Worm (Caenorhabditis elegans) whole organism, L4 larva: ENCODE results near the gene dph-2.

ENCODE experiments used
- F10B5.3 ChIP-seq: sonication (generic microtip); optimal IDR thresholded peaks from 2 replicates; lab custom pipeline; 2016; ENCODE audit warnings: mild to moderate bottlenecking, missing genetic modification characterization, missing compliant biosample characterization
- F37D6.2 ChIP-seq: sonication (generic microtip); optimal IDR thresholded peaks from 2 replicates; lab custom pipeline; 2016; ENCODE audit warnings: mild to moderate bottlenecking, missing genetic modification characterization, missing compliant biosample characterization
- T20F7.1 ChIP-seq: fragments of 200-800 bp; sonication (Bioruptor generic); optimal IDR thresholded peaks from 2 replicates; lab custom pipeline; 2018; ENCODE audit warnings: mild to moderate bottlenecking, missing genetic modification characterization, missing compliant biosample characterization
- Y48G9A.11 ChIP-seq: fragments of 200-800 bp; sonication (Bioruptor generic); IDR thresholded peaks from 2 replicates; pipeline ENCODE4 v1.3.6; 2022; ENCODE audit warnings: missing genetic modification reagents, missing genetic modification characterization, missing compliant biosample characterization
- ZK337.2 ChIP-seq: fragments of 200-800 bp; sonication (Bioruptor generic); IDR thresholded peaks from 2 replicates; pipeline ENCODE4 v1.3.6; 2022; ENCODE audit warnings: missing genetic modification reagents, missing genetic modification characterization, missing compliant biosample characterization
- aha-1 ChIP-seq: fragments of 150-350 bp; peaks from one replicate; lab custom pipeline; 2014; ENCODE audit warnings: missing biosample characterization, missing genetic modification characterization
- ama-1 ChIP-seq: fragments of 150-350 bp; optimal IDR thresholded peaks from 2 replicates; lab custom pipeline; 2014; ENCODE audit warnings: inconsistent platforms, mixed read lengths
- arid-1 ChIP-seq: fragments of 200-800 bp; sonication (Bioruptor generic); conservative IDR thresholded peaks from 2 replicates; pipeline ENCODE4 v1.3.6; 2022; ENCODE audit warnings: missing genetic modification reagents, missing genetic modification characterization, missing compliant biosample characterization
- attf-4 ChIP-seq: sonication (generic microtip); optimal IDR thresholded peaks from 3 replicates; lab custom pipeline; 2017; ENCODE audit warnings: missing biosample characterization, missing genetic modification characterization
- ceh-20 ChIP-seq: fragments of 200-800 bp; sonication (Bioruptor generic); IDR thresholded peaks from 2 replicates; pipeline ENCODE4 v1.3.6; 2022; ENCODE audit warnings: missing genetic modification reagents, missing genetic modification characterization, missing compliant biosample characterization
- ceh-28 ChIP-seq: fragments of 150-350 bp; optimal IDR thresholded peaks from 2 replicates; lab custom pipeline; 2014; ENCODE audit warnings: missing biosample characterization, missing genetic modification reagents, missing genetic modification characterization
- ces-1 ChIP-seq: fragments of 150-350 bp; sonication (generic microtip); optimal IDR thresholded peaks from 4 replicates; lab custom pipeline; 2014; ENCODE audit warnings: missing biosample characterization, missing genetic modification reagents, missing genetic modification characterization
- ctbp-1 ChIP-seq: fragments of 200-800 bp; sonication (Bioruptor generic); IDR thresholded peaks from 2 replicates; pipeline ENCODE4 v1.3.6; 2022; ENCODE audit warnings: missing genetic modification reagents, missing genetic modification characterization, missing compliant biosample characterization
- dpl-1 ChIP-seq: fragments of 150-350 bp; optimal IDR thresholded peaks from 2 replicates; lab custom pipeline; 2014; ENCODE audit warnings: missing biosample characterization, missing genetic modification reagents, missing genetic modification characterization
- dve-1 ChIP-seq: sonication (generic microtip); optimal IDR thresholded peaks from 2 replicates; lab custom pipeline; 2017; ENCODE audit warnings: antibody characterized with exemption, mild to moderate bottlenecking, missing genetic modification characterization, missing compliant biosample characterization; ENCODE audit not compliant: insufficient read depth
- egl-27 ChIP-seq: sonication (generic microtip); optimal IDR thresholded peaks from 3 replicates; lab custom pipeline; 2017; ENCODE audit warnings: missing biosample characterization, missing genetic modification reagents, missing genetic modification characterization
- fkh-10 ChIP-seq: fragments of 150-350 bp; optimal IDR thresholded peaks from 2 replicates; lab custom pipeline; 2014; ENCODE audit warnings: missing biosample characterization, missing genetic modification reagents, missing genetic modification characterization
- fos-1 ChIP-seq: fragments of 150-350 bp; optimal IDR thresholded peaks from 2 replicates; lab custom pipeline; 2014; ENCODE audit warnings: missing biosample characterization, missing genetic modification characterization
- gei-8 ChIP-seq: fragments of 200-800 bp; sonication (Bioruptor generic); optimal IDR thresholded peaks from 2 replicates; lab custom pipeline; 2018; ENCODE audit warnings: mild to moderate bottlenecking, missing genetic modification characterization, missing compliant biosample characterization
- hif-1 ChIP-seq, 2 experiments: sonication (generic microtip); optimal IDR thresholded peaks; 2 replicates each; lab custom pipeline; 2016 to 2017; ENCODE audit warnings: missing compliant biosample characterization in 2 of 2, missing genetic modification characterization in 2 of 2, missing genetic modification reagents in 2 of 2, missing genotype in 2 of 2, mild to moderate bottlenecking in 1 of 2
- hlh-11 ChIP-seq: fragments of 200-800 bp; sonication (Bioruptor generic); optimal IDR thresholded peaks from 2 replicates; lab custom pipeline; 2018; ENCODE audit warnings: mild to moderate bottlenecking, missing genetic modification characterization, missing compliant biosample characterization
- hlh-30 ChIP-seq: sonication (generic microtip); optimal IDR thresholded peaks from 2 replicates; lab custom pipeline; 2017; ENCODE audit warnings: antibody characterized with exemption, mild to moderate bottlenecking, missing genetic modification characterization, missing compliant biosample characterization; ENCODE audit not compliant: insufficient read depth
- jun-1 ChIP-seq: fragments of 150-350 bp; optimal IDR thresholded peaks from 2 replicates; lab custom pipeline; 2014; ENCODE audit warnings: missing biosample characterization, missing genetic modification reagents, missing genetic modification characterization
- lin-1 ChIP-seq: fragments of 200-800 bp; sonication (Bioruptor generic); IDR thresholded peaks from 2 replicates; pipeline ENCODE4 v1.3.6; 2022; ENCODE audit warnings: missing genetic modification reagents, missing genetic modification characterization, missing compliant biosample characterization
- lin-29 ChIP-seq: fragments of 200-800 bp; sonication (Bioruptor generic); IDR thresholded peaks from 2 replicates; pipeline ENCODE4 v1.3.6; 2022; ENCODE audit warnings: missing genetic modification reagents, missing genetic modification characterization, missing compliant biosample characterization
- lin-39 ChIP-seq: fragments of 150-350 bp; optimal IDR thresholded peaks from 2 replicates; lab custom pipeline; 2014; ENCODE audit warnings: missing biosample characterization, missing genetic modification reagents, missing genetic modification characterization
- madf-5 ChIP-seq, 2 experiments: fragments of 200-800 bp; sonication (Bioruptor generic); IDR thresholded peaks; 2 replicates each; pipeline ENCODE4 v1.3.6; 2022; ENCODE audit warnings: missing compliant biosample characterization in 2 of 2, missing genetic modification characterization in 2 of 2
- mes-2 ChIP-seq: sonication (generic microtip); optimal IDR thresholded peaks from 2 replicates; lab custom pipeline; 2016; ENCODE audit warnings: missing genotype, mild to moderate bottlenecking, missing genetic modification characterization, missing compliant biosample characterization; ENCODE audit not compliant: poor library complexity, severe bottlenecking
- nhr-11 ChIP-seq: fragments of 150-350 bp; optimal IDR thresholded peaks from 2 replicates; lab custom pipeline; 2014; ENCODE audit warnings: missing biosample characterization, missing genetic modification characterization
- nhr-42 ChIP-seq: fragments of 200-800 bp; sonication (Bioruptor generic); IDR thresholded peaks from 2 replicates; pipeline ENCODE4 v1.3.6; 2022; ENCODE audit warnings: missing genetic modification characterization, missing compliant biosample characterization
- nhr-6 ChIP-seq: fragments of 150-350 bp; optimal IDR thresholded peaks from 2 replicates; lab custom pipeline; 2014; ENCODE audit warnings: missing biosample characterization, missing genetic modification characterization
- nhr-77 ChIP-seq: fragments of 150-350 bp; optimal IDR thresholded peaks from 2 replicates; lab custom pipeline; 2014; ENCODE audit warnings: missing biosample characterization, missing genetic modification characterization
- pqm-1 ChIP-seq: sonication (generic microtip); optimal IDR thresholded peaks from 2 replicates; lab custom pipeline; 2017; ENCODE audit warnings: missing biosample characterization, missing genetic modification characterization
- sdz-12 ChIP-seq: fragments of 200-800 bp; sonication (Bioruptor generic); optimal IDR thresholded peaks from 2 replicates; lab custom pipeline; 2018; ENCODE audit warnings: mild to moderate bottlenecking, missing genetic modification characterization, missing compliant biosample characterization
- skn-1 ChIP-seq: fragments of 150-350 bp; optimal IDR thresholded peaks from 2 replicates; lab custom pipeline; 2014; ENCODE audit warnings: missing biosample characterization, missing genetic modification characterization
- tag-97 ChIP-seq: fragments of 200-800 bp; sonication (Bioruptor generic); IDR thresholded peaks from 2 replicates; pipeline ENCODE4 v1.3.6; 2022; ENCODE audit warnings: missing genetic modification characterization, missing compliant biosample characterization
- unc-130 ChIP-seq: sonication (generic microtip); optimal IDR thresholded peaks from 2 replicates; lab custom pipeline; 2016; ENCODE audit warnings: missing genetic modification reagents, missing genetic modification characterization, missing compliant biosample characterization
- unc-62 ChIP-seq, 3 experiments: fragments of 150-350 bp in 1 of 3; sonication (generic microtip); optimal IDR thresholded peaks in 2 of 3; peaks in 1 of 3; 1 replicate in 1 of 3; 2 replicates in 2 of 3; lab custom pipeline; 2014 to 2017; ENCODE audit warnings: missing biosample characterization in 3 of 3, missing genetic modification characterization in 3 of 3, missing genetic modification reagents in 3 of 3, missing genotype in 1 of 3
- zag-1 ChIP-seq: fragments of 150-350 bp; optimal IDR thresholded peaks from 2 replicates; lab custom pipeline; 2014; ENCODE audit warnings: missing biosample characterization, missing genetic modification characterization
- ztf-11 ChIP-seq: fragments of 150-350 bp; optimal IDR thresholded peaks from 2 replicates; lab custom pipeline; 2014; ENCODE audit warnings: missing biosample characterization, missing genetic modification characterization

Gene dph-2

ce11 chrII:10714262-10714933 is at the start of gene dph-2, which contains the start of gene C09G5.7:
Gene dph-2, minus strand, starts transcription at chrII:10714297.
Gene C09G5.7, plus strand, starts transcription at chrII:10714883.
- TF ChIP-seq mes-2 (tag; lab: Kevin White, UChicago) = peak; percentile 89
- TF ChIP-seq ces-1 (GFP tag; lab: Kevin White, UChicago) = no peak
- no peak for TF ChIP-seq nhr-6 (tag; lab: Kevin White, UChicago)
- TF ChIP-seq ceh-20 (GFP tag; lab: Robert Waterston, UW) = no peak
- TF ChIP-seq hlh-30 (tag; lab: Kevin White, UChicago) = no peak
- no peak for TF ChIP-seq gei-8 (GFP tag; lab: Kevin White, UChicago)
- TF ChIP-seq nhr-11 (tag; lab: Kevin White, UChicago) = no peak
- TF ChIP-seq egl-27 (tag; lab: Kevin White, UChicago) = no peak
- no peak for TF ChIP-seq ceh-28 (tag; lab: Kevin White, UChicago)
- no peak for TF ChIP-seq madf-5 (GFP tag; IDR thresholded peaks at IDR 0.05; lab: Robert Waterston, UW)
- TF ChIP-seq unc-130 (GFP tag; lab: Kevin White, UChicago) = peak; percentile 53
- peak in 1 of 2 experiments; percentile 80 for TF ChIP-seq unc-62 (GFP tag; optimal IDR thresholded peaks at IDR 0.05 in 1 of 2; lab: Kevin White, UChicago)
- no peak for TF ChIP-seq unc-62 (tag; optimal IDR thresholded peaks at IDR 0.05; lab: Kevin White, UChicago)
- no peak for TF ChIP-seq pqm-1 (tag; lab: Kevin White, UChicago)
- no peak for TF ChIP-seq arid-1
- TF ChIP-seq hif-1 (tag; optimal IDR thresholded peaks at IDR 0.05; lab: Kevin White, UChicago) = no peak
- no peak for TF ChIP-seq dve-1
- no peak for TF ChIP-seq fos-1
- no peak for TF ChIP-seq nhr-42 (GFP tag; lab: Robert Waterston, UW)
- no peak for TF ChIP-seq F37D6.2 (tag; lab: Kevin White, UChicago)
- no peak for TF ChIP-seq sdz-12 (GFP tag; lab: Kevin White, UChicago)
- TF ChIP-seq attf-4 = no peak
- TF ChIP-seq ztf-11 = no peak
- TF ChIP-seq ama-1 (lab: Kevin White, UChicago) = no peak
- no peak for TF ChIP-seq zag-1 (tag; lab: Kevin White, UChicago)
- no peak for TF ChIP-seq tag-97 (GFP tag; lab: Robert Waterston, UW)
- TF ChIP-seq ZK337.2 (GFP tag; lab: Robert Waterston, UW) = no peak
- peak; percentile 85 for TF ChIP-seq dpl-1
- TF ChIP-seq lin-1 (GFP tag; lab: Robert Waterston, UW) = no peak
- TF ChIP-seq lin-29 (GFP tag; lab: Robert Waterston, UW) = no peak
- no peak for TF ChIP-seq hlh-11 (tag; lab: Kevin White, UChicago)
- TF ChIP-seq nhr-77 (tag; lab: Kevin White, UChicago) = no peak
- TF ChIP-seq jun-1 = no peak
- TF ChIP-seq F10B5.3 (tag; lab: Kevin White, UChicago) = no peak

DNA sequence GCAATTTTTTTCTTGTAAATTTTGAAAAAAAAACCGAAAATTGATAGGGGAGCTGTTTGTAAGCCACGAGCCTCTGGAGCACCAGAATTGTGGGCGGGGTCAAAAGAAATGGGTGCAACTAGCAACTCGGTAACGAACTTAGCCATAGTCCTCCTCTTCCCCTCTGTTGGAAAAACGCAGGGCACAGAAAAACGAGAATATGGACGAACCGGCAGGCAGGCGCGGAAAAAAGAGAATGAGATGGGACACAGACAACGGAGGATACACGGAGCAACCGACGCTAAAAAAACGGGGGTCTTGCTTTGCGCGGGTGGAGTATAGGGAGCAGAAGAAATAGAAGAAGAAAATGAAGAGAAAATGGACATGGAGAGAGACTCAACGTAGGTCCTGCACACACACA is 47.6 kb upstream of the dph-2 start:
- TF ChIP-seq aha-1 (tag; lab: Kevin White, UChicago) = peak; percentile 86
- no peak for TF ChIP-seq T20F7.1 (GFP tag; lab: Kevin White, UChicago)
- TF ChIP-seq ctbp-1 = peak; percentile 68; the same call in 1 of the 2 replicates
- peak; percentile 70 for TF ChIP-seq fkh-10 (GFP tag; lab: Kevin White, UChicago)
- peak; percentile 31 for TF ChIP-seq ces-1 (GFP tag; lab: Kevin White, UChicago)
- TF ChIP-seq skn-1 (tag; lab: Kevin White, UChicago) = no peak

DNA sequence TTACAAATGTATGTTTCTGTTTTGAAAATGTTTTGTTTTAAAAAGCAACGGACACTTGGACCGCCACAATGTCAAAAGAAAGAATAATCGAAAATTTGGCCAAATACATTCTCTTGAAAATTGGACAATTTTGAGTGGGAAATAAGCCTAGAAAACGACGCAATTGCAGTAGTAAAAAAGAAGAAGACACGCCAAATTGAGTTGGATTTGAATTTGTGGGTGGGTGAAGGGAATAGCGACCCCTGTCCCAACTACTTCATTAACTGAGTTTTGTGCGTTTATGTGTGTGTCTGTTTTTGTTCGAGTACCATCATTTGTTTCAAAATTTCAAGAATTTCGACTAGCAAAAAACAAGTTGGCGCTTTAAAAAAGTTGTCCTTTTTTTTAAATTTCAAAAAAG is 46.7 kb upstream of the dph-2 start:
- TF ChIP-seq tag-97 (GFP tag; lab: Robert Waterston, UW) (no peak), Y48G9A.11 (GFP tag; lab: Robert Waterston, UW) (no peak), lin-39 (tag; lab: Kevin White, UChicago) (no peak), unc-62 (GFP tag; optimal IDR thresholded peaks at IDR 0.05 in 1 of 2; lab: Kevin White, UChicago) (peak in 1 of 2 experiments; percentile 22), unc-62 (tag; optimal IDR thresholded peaks at IDR 0.05; lab: Kevin White, UChicago) (no peak)
- TF ChIP-seq, all 104 proteins: peak for 1
